Worm (Caenorhabditis elegans) whole organism, L1 larva: ENCODE results near the gene decr-1.1.

Source experiments
- ceh-88 ChIP-seq: fragments of 200-800 bp; sonication (Bioruptor generic); IDR thresholded peaks from 2 replicates; pipeline ENCODE4 v1.3.6; 2022; ENCODE audit warnings: missing genetic modification characterization, missing compliant biosample characterization
- elt-2 ChIP-seq: sonication (generic microtip); optimal IDR thresholded peaks from 2 replicates; lab custom pipeline; 2016; ENCODE audit warnings: missing genetic modification characterization, mild to moderate bottlenecking, inconsistent platforms, missing compliant biosample characterization, missing genetic modification reagents
- pag-3 ChIP-seq: sonication (generic microtip); optimal IDR thresholded peaks from 2 replicates; lab custom pipeline; 2017; ENCODE audit warnings: missing genetic modification characterization, mild to moderate bottlenecking, missing compliant biosample characterization, antibody characterized with exemption, borderline replicate concordance; ENCODE audit not compliant: insufficient read depth
- snpc-4 ChIP-seq: fragments of 150-350 bp; optimal IDR thresholded peaks from 2 replicates; lab custom pipeline; 2014; ENCODE audit warnings: missing biosample characterization, missing genetic modification characterization

DNA sequence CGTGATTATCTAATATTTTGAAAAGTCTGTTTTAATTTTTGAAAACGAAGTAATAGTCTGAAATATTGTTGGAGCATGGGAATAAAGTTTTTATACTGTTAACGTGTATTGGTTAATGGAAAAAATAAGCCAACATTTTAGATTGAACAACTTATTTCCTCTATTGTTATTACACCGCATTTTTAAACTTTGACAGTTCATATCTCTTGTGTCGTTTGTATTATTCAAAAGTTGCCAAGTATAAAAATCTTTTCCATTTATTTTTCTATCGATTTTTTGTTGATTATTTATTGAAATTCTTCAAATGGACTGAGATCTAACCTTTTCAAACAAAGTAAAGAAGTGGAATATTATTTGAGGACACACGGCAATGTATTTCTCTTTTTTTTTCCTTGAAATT, 48.6 kb downstream of the decr-1.1 start, which contains the start of gene str-165:
- TF ChIP-seq elt-2 (tag; lab: Kevin White, UChicago) (no peak), pag-3 (no peak), snpc-4 (tag; lab: Kevin White, UChicago) (no peak), ceh-88 (GFP tag; lab: Robert Waterston, UW) (no peak)
